Worm (Caenorhabditis elegans): ENCODE results near the gene ttr-33.
A peak's percentile ranks its signal among the peaks of the same experiment; 100 is the strongest.

The ttr-33 gene

DNA sequence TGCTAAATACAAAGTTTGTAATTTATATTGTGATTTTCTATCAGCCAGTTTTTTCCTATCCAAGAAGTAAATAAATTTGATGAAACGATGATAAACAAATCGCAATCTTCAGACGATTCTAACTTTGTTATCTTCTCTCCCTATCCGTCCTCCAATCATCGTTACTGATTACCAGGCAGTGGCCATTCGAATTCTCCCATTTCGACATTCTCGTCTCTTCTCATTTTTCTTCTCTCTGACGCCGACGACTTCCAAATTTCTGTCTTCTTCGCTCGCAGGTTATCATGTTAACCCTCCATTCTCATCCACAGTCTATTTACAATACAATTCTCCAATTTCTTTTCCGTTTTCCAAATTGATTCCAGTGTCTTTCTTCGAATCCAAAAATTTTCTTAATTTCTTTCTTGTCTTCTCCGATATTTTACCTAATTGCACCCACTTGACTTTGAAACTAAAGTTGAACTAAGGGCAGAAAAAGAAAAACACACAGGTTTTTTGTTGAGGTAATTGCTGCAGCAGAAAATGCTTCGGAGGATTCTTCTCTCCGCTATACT is 40.8 kb upstream of the ttr-33 start, which contains the start of gene F40A3.2 (continued):
- TF ChIP-seq snu-23 (GFP tag; optimal IDR thresholded peaks at IDR 0.05): peak; percentile 31
- no peak for TF ChIP-seq ztf-4 (tag; optimal IDR thresholded peaks at IDR 0.05)
- TF ChIP-seq nhr-85 (tag): peak; percentile 85
- TF ChIP-seq nhr-20 (tag; optimal IDR thresholded peaks at IDR 0.05): peak; percentile 31
- peak; percentile 73 for TF ChIP-seq blmp-1 (tag; optimal IDR thresholded peaks at IDR 0.05)

DNA sequence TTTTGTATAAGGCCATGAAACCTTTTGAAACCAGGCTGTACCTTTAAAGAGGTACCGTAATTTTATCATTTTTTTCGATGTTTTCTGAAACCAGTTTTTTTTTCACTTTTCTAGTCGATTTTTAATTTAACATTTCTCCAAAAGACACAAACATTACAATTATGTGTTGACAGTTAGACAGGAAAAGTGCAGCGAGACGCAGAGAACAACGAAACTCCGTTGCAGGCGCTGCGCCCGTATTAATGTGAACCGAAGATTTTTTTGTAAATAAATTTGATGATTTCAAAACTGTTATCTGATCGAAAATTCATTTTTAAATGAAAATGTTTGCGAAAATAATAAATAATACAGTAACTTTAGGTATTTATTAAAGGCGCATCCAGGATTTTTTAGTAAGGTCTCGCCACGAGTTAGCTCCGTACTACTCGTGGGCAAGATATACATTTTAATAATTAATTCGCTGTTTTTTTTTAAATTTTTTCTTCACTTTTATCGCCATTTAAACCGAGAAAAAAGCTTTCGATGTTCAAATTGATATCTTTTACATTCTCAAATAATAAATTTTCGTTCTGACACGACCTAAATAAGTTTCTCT is 39.3 kb upstream of the ttr-33 start, which contains the start of gene F40A3.3:
F40A3.3 (plus strand) TSS at position 564 of the 595 bp plus-strand sequence.
- TF ChIP-seq mep-1 (tag; optimal IDR thresholded peaks at IDR 0.05) (peak; percentile 33), C16A3.4 (tag; optimal IDR thresholded peaks at IDR 0.05) (peak; percentile 2), snu-23 (GFP tag; optimal IDR thresholded peaks at IDR 0.05) (peak; percentile 14), aly-2 (tag; optimal IDR thresholded peaks at IDR 0.05) (no peak), efl-1 (optimal IDR thresholded peaks at IDR 0.05) (no peak), efl-1 (GFP tag; optimal IDR thresholded peaks at IDR 0.05 in 1 of 2) (peak in 1 of 2 experiments; percentile 11), lsy-2 (tag; optimal IDR thresholded peaks at IDR 0.05) (peak in 1 of 2 experiments; percentile 34), blmp-1 (tag; optimal IDR thresholded peaks at IDR 0.05) (peak; percentile 22), swsn-7 (tag; optimal IDR thresholded peaks at IDR 0.05) (no peak), lin-13 (GFP tag; optimal IDR thresholded peaks at IDR 0.05) (no peak), lin-14 (GFP tag; optimal IDR thresholded peaks at IDR 0.05) (peak; percentile 10)

DNA sequence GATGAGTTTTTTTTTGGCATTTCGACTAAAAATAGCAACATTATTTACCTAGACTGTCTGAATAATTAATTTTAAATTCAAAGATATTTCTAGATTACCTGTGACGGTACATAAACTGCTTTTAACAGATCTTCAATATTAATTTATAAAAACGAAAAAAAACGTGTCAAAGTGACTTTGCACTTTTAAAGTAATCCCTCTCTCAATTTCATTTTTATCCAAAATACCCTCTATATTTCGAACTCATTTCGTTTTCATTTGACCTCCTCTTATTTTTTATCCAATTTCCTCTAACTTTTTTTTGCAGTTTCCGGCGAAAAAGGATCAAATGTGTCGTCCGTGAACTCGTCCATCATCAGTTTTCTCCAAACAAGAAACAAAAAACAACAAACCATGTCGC is 37.7 kb upstream of the ttr-33 start, which contains the start of gene F40A3.4:
F40A3.4 (plus strand) TSS at position 301 of the 400 bp plus-strand sequence.
- TF ChIP-seq efl-1 (optimal IDR thresholded peaks at IDR 0.05) (no peak), efl-1 (GFP tag; optimal IDR thresholded peaks at IDR 0.05 in 1 of 2) (peak in 1 of 2 experiments; percentile 48), mep-1 (tag; optimal IDR thresholded peaks at IDR 0.05) (no peak), fkh-8 (tag; optimal IDR thresholded peaks at IDR 0.05) (no peak)

DNA sequence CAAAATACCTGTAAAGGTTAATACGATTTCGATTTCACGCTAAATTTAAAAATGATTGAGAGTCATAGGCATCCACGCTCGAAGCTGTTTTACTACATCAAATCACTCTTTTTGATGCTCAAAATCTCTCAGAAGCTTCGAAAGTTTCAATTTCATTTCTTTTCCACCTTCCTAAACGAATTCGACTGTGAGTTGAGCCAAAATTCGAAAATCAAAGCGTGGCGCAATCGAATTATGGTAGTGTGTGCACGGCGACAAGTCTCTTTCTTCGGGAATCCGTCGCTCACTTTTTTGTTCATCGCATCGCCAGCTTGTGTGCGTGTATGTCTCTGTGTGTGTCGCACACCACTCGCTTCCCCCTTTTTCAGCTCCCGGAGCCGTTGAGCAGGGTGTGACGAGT is 35.2 kb upstream of the ttr-33 start:
- TF ChIP-seq hlh-4 (tag; optimal IDR thresholded peaks at IDR 0.05) (no peak), lin-14 (GFP tag; optimal IDR thresholded peaks at IDR 0.05) (peak; percentile 58), fkh-10 (GFP tag; optimal IDR thresholded peaks at IDR 0.05) (peak; percentile 81)

DNA sequence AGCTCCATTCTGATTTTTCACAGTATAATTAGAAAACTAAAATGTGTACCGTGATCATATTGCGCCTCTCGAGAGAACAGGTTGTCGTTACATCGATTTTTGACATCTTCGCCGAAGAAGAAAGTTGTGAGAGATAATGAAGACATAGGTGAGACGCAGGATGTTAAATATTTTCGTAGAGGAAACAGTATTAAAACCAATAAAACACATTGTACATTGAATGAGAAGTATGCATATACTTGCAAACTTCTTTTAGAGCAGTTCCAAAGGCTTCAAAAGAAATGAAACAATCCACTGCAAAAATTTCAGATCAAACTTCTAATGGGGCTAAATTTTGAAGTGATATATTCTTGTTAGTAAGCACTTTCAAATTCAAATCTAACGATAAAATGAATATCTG is 33.0 kb upstream of the ttr-33 start, which contains the start of gene nipi-4:
nipi-4 (minus strand) TSS at position 101 of the 400 bp plus-strand sequence.
- TF ChIP-seq lin-35 (GFP tag; optimal IDR thresholded peaks at IDR 0.05) (no peak), rnt-1 (tag; optimal IDR thresholded peaks at IDR 0.05) (no peak), blmp-1 (tag; optimal IDR thresholded peaks at IDR 0.05) (peak; percentile 75), nhr-85 (tag) (no peak)

DNA sequence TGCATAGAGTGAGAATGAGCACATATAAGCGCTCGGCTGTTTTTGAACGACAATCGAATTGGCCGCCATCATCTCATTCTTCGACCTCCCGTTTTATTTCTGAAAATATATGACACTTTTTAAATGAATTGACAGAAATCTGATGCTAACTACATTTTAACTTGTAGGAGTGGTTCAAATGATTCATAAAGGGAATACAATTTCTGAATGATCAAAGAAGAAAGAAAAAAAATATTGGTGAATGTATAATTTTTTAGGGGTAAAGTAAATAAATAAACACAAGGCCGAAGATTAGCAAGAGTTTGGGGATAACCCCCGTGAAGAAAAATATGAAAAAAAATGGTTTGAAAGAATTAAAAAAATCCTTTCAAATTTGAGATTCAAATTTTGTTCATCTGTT is 27.0 kb upstream of the ttr-33 start, which contains the start of gene C37C3.11:
C37C3.11 (minus strand) TSS at position 101 of the 400 bp plus-strand sequence.
- TF ChIP-seq rnt-1 (tag; optimal IDR thresholded peaks at IDR 0.05) (no peak), ceh-82 (tag; optimal IDR thresholded peaks at IDR 0.05) (no peak), skn-1 (tag; optimal IDR thresholded peaks at IDR 0.05) (no peak), egl-13 (tag; optimal IDR thresholded peaks at IDR 0.05) (no peak), dpl-1 (GFP tag; optimal IDR thresholded peaks at IDR 0.05) (no peak), elt-3 (tag; optimal IDR thresholded peaks at IDR 0.05) (no peak), tbx-2 (tag; optimal IDR thresholded peaks at IDR 0.05) (no peak), dsc-1 (tag; optimal IDR thresholded peaks at IDR 0.05) (no peak), nhr-84 (tag; optimal IDR thresholded peaks at IDR 0.05) (no peak), pax-3 (tag; optimal IDR thresholded peaks at IDR 0.05) (no peak), vab-15 (tag; optimal IDR thresholded peaks at IDR 0.05) (no peak), snpc-4 (tag; optimal IDR thresholded peaks at IDR 0.05) (no peak), isw-1 (GFP tag; IDR thresholded peaks at IDR 0.05) (no peak)

Data from whole organism, L1 larva.